Fruit fly (Drosophila melanogaster): Measurements from ENCODE around the gene CG10512.

Gene CG10512

DNA sequence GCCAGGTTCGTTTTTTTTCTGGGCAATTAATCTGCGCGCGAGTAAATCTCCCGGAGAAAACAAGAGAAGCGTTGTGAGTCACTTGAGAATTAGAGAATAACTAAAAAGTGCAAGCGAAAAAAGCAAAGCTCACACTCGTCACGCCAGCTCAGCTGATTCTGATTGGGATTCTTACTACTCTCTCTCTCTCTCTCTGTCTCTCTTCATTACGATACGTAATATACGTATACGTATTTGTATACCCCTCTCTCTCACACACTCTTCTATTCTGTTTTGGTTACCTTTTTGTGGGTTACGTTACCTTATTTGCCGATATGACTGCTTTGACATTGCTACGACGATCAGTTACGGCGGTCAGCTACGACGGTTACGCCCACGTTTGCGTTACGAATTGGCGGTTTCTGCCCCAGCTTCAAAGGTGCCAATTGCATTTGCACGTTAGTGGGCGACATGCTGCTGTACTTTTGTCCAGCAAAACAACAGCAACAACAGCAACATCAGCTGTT, at the start of gene CG10512, which contains the start of the genes Targ1 and Targ2:
Gene CG10512 (plus strand): TSS at position 144 of the 506 bp plus-strand sequence.
Gene Targ1 (minus strand): TSS at position 106 of the 506 bp plus-strand sequence.
Gene Targ2 (minus strand): TSS at position 456 of the 506 bp plus-strand sequence.
- TF ChIP-seq CG8478 (optimal IDR thresholded peaks at IDR 0.05) (no peak), CTCF (optimal IDR thresholded peaks at IDR 0.05) (no peak)

DNA sequence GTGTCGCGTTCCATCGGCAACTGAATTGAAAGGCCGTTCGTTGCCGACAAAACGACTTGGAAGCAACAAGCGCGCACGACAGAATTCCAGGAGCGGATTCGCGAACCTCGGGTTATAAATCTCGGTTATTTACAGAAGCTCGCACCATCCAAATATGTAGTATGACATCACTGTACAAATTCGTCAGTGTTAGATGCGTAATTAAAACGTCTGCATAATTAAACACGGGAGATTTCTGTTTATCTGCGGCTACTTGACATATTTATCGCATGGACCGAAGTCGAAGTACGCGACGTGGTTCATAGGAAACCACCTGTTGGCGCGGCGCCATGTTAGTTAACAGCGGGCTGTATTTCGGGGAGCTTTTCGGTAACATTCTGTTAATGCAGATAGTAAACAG, 30.8 kb upstream of the CG10512 start, which contains the start of gene Ac78C:
Gene Ac78C (minus strand): TSS at position 26 of the 400 bp plus-strand sequence.
- TF ChIP-seq CTCF (optimal IDR thresholded peaks at IDR 0.05), result no peak
- no peak for TF ChIP-seq CG8478 (optimal IDR thresholded peaks at IDR 0.05)

DNA sequence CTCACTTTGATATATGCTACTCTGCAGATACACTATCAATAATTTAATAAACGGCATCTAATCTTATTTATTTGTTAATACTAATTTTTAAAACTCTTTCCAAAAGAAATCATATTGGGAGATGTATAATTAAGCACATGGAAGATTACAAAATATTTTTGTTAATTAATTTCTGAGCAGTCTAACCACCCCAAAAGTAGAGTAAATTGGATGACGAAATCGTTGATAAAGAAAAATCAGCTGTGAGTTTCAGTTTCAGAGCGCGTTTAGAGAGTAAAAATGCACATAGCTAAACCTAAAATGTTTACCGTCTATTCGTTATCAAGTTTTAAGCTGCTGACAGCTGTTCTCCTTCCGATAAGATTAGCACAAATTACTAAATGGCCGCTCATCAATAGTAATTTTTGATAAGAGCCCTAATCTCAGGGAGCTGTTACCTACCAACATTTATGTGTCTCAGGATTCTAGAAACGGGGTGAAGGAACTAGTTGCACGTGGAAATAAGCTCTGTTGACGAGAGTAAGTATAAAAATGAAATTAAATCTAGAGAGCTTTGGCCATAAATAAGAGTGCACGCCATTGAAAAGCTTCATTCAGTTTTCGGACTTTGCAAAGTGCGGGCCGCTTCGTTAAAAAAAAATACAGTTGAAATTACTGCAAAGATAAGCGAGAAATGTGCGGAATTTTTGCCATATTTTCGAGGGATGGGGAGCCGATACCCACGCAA, 30.0 kb upstream of the CG10512 start, which contains the start of the genes chb and AsnS:
Gene chb (plus strand): TSS at position 327 of the 727 bp plus-strand sequence.
Gene AsnS (plus strand): TSS at position 592 of the 727 bp plus-strand sequence.
- TF ChIP-seq CTCF (optimal IDR thresholded peaks at IDR 0.05) (no peak), CG8478 (optimal IDR thresholded peaks at IDR 0.05) (no peak)

dm6 chr3L:21174962-21175361, 27.8 kb upstream of the CG10512 start:
- TF ChIP-seq CG8478 (optimal IDR thresholded peaks at IDR 0.05), result no peak

DNA sequence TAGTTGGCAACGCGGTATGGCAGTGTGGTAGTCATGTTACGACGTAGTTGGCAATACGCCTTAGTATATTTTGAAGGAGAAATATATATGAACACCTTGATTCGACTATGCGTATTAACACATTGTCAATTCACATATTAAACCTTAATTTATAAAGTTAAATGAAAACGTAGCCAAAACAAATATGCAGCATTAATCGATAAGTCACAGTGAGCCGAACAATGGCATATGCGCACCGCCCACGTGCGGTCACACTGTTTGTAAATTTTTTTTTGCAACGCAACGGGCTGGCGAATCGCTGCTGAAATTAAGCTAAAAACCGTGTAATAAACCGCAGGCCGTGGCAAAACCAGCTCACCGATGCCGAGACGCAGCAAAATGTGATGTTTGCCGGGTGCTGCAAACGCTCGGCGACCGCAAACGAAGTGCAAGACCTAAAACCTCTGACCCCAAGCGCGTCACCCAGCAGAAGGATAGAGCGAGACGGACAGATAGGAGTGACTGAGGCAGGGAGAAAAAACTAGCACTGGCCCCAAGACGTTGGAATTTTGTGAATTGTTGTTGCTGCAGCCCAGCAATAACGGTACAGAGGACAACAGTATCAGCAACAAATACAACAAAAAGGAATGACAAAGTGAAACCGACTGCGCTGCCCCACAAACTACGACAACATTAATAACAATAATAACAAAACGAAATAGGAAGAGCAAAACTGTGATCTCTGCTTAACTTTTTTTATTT, 27.0 kb upstream of the CG10512 start:
- TF ChIP-seq CTCF (optimal IDR thresholded peaks at IDR 0.05) (no peak), CG8478 (optimal IDR thresholded peaks at IDR 0.05) (no peak)

DNA sequence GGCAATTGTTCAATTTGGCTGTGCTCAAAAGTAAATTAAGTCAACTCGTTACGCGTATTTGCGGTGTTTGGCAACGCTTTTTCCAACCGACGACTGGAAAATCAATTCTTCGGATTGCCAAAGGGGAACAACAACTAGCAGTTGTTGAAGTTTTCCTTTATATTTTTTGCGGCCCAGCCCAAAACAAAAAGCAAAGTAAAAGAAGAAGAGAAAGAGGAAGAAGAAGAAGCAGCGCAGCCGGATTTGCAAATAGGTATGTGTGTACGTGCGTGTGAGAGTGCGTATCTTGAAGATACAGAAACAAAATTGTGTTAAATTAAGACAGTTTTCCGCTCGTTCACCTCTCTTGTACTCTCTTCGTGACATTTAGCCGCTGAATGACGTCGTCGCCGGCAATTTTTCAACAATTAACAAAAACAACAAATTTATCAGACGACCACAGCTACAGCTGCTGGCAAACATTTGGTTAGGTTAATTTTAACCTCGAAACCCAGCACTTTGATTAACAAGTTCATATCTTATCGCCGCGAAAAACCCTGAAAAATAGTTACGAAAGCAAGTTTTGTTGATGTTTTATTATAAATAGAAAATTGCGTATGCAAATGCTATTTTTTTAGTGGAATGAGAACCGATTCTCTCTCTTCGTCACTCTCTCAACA, 26.3 kb upstream of the CG10512 start:
- TF ChIP-seq CTCF (optimal IDR thresholded peaks at IDR 0.05) (no peak), CG8478 (optimal IDR thresholded peaks at IDR 0.05) (no peak)

DNA sequence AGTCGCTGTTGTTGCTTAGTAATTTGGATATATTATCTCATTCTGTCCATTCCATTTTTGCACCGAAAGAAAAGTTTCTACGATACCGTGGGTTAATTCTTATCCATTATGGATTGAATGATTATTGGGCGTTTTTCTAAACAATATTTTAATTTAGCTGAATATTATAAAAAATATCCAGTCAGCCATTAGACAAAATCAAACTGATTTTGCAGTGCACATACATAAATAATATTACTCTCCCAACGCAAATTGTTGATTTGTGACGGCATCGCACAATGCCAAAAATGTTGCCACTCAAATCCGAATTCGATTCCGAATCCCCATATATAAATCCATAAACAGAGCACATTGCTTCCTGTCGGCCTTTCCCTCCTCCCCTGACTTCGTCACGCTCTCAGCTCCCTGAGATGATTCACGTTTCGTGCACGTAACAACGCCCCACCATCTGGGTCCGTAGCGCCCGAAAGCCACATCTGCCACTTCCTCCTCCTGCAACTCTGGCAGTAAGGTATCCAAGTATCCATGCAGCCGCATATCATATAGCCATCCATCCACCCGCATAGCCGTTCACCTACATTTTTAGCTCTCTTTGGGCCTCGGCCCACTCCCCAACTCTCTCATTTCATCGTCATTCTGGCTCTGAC, 25.7 kb upstream of the CG10512 start:
- TF ChIP-seq CTCF (optimal IDR thresholded peaks at IDR 0.05) (no peak), CG8478 (optimal IDR thresholded peaks at IDR 0.05) (no peak)

DNA sequence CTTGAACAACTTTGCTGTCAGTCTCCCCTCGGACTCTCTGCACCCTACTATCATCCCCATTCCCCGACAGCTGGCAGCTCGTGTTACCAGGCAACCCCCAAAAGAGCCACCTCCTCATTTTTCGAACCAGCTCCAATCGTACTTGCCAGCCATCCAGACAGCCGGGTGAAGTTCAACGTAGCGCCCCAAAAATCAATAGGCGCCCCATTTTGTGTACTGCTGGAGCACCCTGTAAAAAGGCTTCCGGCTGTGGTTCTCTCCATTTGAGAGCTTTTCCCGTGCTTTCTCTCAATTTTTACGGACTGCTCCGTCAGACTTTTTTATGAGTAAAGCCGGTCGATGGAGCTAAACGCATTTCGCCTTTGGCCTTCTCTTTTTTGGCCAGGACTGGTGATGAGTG, 17.1 kb upstream of the CG10512 start:
- TF ChIP-seq CG8478 (optimal IDR thresholded peaks at IDR 0.05) (no peak), CTCF (optimal IDR thresholded peaks at IDR 0.05) (no peak)

dm6 chr3L:21186487-21186886, 16.2 kb upstream of the CG10512 start:
- TF ChIP-seq CTCF (optimal IDR thresholded peaks at IDR 0.05) (no peak), CG8478 (optimal IDR thresholded peaks at IDR 0.05) (no peak)

DNA sequence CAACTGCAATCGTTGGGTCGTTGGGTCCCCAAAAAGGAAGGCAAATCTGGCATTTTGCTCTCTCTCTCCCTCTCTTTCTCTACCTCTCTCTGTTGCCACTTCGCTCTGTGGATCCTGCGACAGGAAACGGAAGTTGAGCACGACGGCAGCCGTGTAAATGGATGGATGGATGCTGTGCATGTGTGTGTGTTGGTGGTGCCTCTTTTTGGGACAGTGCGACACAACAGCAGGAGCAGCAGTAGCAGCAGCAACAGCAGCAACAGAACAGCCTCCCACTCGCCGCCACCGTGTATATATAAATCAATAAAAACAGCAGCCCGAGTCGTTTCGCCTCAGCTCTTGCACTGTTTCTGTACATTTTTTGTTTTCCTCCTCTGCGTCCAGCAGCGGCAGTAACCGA, 10.7 kb upstream of the CG10512 start:
- no peak for TF ChIP-seq CG8478 (optimal IDR thresholded peaks at IDR 0.05)
- TF ChIP-seq CTCF (optimal IDR thresholded peaks at IDR 0.05), result no peak

- TF ChIP-seq CG8478 (optimal IDR thresholded peaks at IDR 0.05), result no peak
- no peak for TF ChIP-seq CTCF (optimal IDR thresholded peaks at IDR 0.05)
Observed at dm6 chr3L:21193170-21193569, 9.6 kb upstream of the CG10512 start, which contains the start of gene CG42337. CG42337 (minus strand) TSS chr3L:21193363.

dm6 chr3L:21194392-21194925, 8.3 kb upstream of the CG10512 start:
- no peak for TF ChIP-seq CTCF (optimal IDR thresholded peaks at IDR 0.05)
- TF ChIP-seq CG8478 (optimal IDR thresholded peaks at IDR 0.05), result no peak

- TF ChIP-seq CG8478 (optimal IDR thresholded peaks at IDR 0.05) (no peak), CTCF (optimal IDR thresholded peaks at IDR 0.05) (no peak)
Observed at dm6 chr3L:21196563-21196962, 6.2 kb upstream of the CG10512 start, which contains the start of the genes Targ3 and park. Targ3 (plus strand) TSS chr3L:21196831. park (minus strand) TSS chr3L:21196853.

DNA sequence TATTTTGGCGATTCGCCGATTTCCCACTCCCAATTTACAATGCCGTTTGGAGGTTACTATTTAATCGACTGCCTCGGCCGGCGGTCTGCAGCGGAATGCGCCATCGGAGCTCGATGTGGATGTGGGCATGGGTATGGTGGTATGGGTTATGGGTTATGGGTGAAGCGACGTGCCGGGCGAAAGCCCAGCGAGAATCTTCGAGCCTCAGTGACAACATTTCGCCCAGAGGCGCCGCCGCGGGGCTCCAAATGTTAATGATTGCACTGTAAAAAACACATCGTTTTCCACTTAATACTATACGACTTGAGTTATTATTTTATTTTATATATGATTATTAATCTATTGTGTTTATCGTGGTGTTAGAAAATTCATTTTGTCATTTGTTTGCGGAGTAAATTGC, 2.1 kb upstream of the CG10512 start:
- TF ChIP-seq CG8478 (optimal IDR thresholded peaks at IDR 0.05) (no peak), CTCF (optimal IDR thresholded peaks at IDR 0.05) (no peak)

Measured in S2 (cell line).